Fruit fly (Drosophila melanogaster): Measurements from ENCODE around the gene wrm1.

DNA sequence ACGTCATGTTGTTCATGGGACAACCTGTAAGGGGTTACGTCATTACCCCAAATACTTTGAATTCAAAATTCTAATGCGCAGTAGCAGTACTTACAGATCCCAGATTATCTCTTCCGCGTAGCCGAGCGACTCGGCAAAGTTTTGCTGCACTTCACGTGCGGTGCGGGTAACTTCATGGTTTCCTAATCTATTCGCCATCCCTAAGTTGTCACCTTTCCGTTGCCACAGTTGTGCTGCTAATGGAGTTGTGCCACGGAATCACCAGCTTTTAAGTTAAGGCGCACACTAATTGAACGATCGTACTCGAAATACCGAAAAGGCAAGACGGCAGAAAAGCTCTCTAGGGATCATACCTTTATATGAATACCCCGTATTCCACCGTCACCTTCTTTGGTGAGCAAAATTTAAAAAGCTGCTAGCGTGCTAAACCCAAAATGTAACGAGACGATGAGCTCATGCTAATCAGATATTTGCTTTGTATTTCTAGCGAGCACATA lies 24.8 kb upstream of the wrm1 start, which contains the start of gene pst:
- TF ChIP-seq CTCF (optimal IDR thresholded peaks at IDR 0.05): no peak
- TF ChIP-seq CG8478 (optimal IDR thresholded peaks at IDR 0.05): no peak

Data from S2 (cell line).